Fruit fly (Drosophila melanogaster): Measurements from ENCODE around the gene CG7920.

DNA sequence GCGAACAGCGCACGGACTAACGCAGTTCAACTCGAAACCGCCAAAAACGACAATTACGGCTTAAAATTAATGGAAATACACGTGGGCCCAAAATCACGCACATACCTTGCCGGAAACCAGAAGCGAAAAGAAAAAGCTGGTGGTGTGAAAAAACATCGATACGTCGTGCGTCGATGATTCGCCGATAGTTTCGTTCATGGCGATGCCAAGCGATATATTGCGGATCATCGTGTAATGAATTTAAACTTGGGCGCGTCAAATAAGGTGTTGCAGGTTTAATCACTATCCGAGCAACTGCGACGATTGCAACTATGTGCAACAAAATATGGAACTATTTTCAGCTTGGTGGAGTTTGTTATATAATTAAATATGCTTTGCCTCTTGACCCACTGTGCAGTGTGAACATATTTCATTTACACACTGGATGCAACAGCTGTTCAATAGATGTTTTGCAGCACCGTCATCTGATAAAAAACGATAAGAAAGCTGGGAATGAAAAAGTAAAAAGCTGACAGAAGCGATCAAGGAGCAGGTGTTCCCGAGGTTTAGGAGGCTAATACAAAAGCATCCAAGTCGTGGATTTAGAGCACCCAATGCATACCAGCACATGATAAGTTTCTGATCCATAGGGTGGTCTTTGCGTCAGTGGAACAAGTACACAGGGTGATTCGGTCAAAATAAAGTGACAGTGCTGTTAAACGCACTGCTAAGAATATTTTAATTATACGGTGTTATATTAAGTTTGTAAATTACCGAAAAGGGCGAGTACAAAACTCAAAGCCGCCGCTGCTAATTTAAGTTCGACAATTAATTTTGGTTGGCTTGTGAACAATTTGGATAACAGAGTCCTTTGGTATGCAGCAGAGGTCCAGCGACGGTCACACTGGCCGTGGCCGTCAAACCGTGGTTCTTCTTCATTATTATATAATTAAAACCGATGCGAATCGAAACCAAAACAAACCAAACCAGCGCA is 31.2 kb upstream of the CG7920 start, which contains the start of the genes RpL32 and CG7943:
- TF ChIP-seq CG13204 (GFP tag; optimal IDR thresholded peaks at IDR 0.05): no peak
- TF ChIP-seq CG14655 (GFP tag; optimal IDR thresholded peaks at IDR 0.05): no peak
- TF ChIP-seq CG4496 (GFP tag; IDR thresholded peaks at IDR 0.05): peak; percentile 94
- TF ChIP-seq CG8159 (tag; optimal IDR thresholded peaks at IDR 0.05): peak; percentile 84
- TF ChIP-seq CG9948 (tag; optimal IDR thresholded peaks at IDR 0.05): peak; percentile 76
- TF ChIP-seq fd96Ca (GFP tag; IDR thresholded peaks at IDR 0.05): peak; percentile 95
- peak; percentile 88 for TF ChIP-seq Pif1A (GFP tag; optimal IDR thresholded peaks at IDR 0.05)
- peak; percentile 92 for TF ChIP-seq Ets98B (GFP tag; IDR thresholded peaks at IDR 0.05)
- TF ChIP-seq CG15710 (tag; optimal IDR thresholded peaks at IDR 0.05): peak; percentile 83
- peak; percentile 94 for TF ChIP-seq Pif1B (GFP tag; optimal IDR thresholded peaks at IDR 0.05)
